Fruit fly (Drosophila melanogaster) whole organism, embryonic: ENCODE results near the gene Gprk2.
A peak's percentile ranks its signal among the peaks of the same experiment; 100 is the strongest.

Experiments used
- Bdp1 ChIP-seq: fragments of 200-800 bp; sonication (Bioruptor generic); optimal IDR thresholded peaks from 3 replicates; lab custom pipeline; 2016; ENCODE audit warnings: missing biosample characterization, missing genetic modification characterization
- CG10267 ChIP-seq: fragments of 200-800 bp; sonication (Bioruptor generic); optimal IDR thresholded peaks from 2 replicates; lab custom pipeline; 2018; ENCODE audit warnings: missing biosample characterization, mild to moderate bottlenecking, missing genetic modification characterization, moderate library complexity
- CG10321 ChIP-seq: fragments of 200-800 bp; sonication (Bioruptor generic); IDR thresholded peaks from 2 replicates; pipeline ENCODE4 v1.3.6; 2022; ENCODE audit warnings: missing biosample characterization, missing genetic modification characterization
- CG12299 ChIP-seq: fragments of 200-800 bp; sonication (Bioruptor generic); optimal IDR thresholded peaks from 2 replicates; lab custom pipeline; 2018; ENCODE audit warnings: missing biosample characterization, mild to moderate bottlenecking, missing genetic modification characterization
- CG14050 ChIP-seq: fragments of 200-800 bp; sonication (Bioruptor generic); IDR thresholded peaks from 3 replicates; pipeline ENCODE4 v1.3.6; 2022; ENCODE audit warnings: missing biosample characterization, missing genetic modification characterization
- CG16863 ChIP-seq: fragments of 200-800 bp; sonication (Bioruptor generic); optimal IDR thresholded peaks from 3 replicates; lab custom pipeline; 2016; ENCODE audit warnings: missing biosample characterization, missing genetic modification characterization
- CG17361 ChIP-seq: fragments of 200-800 bp; sonication (Bioruptor generic); IDR thresholded peaks from 3 replicates; pipeline ENCODE4 v1.3.6; 2022; ENCODE audit warnings: missing biosample characterization, missing genetic modification characterization
- CG2875 ChIP-seq: fragments of 200-800 bp; sonication (Bioruptor generic); optimal IDR thresholded peaks from 2 replicates; lab custom pipeline; 2017; ENCODE audit warnings: missing biosample characterization, mild to moderate bottlenecking, missing genetic modification characterization, missing genetic modification reagents
- CG32532 ChIP-seq: fragments of 200-800 bp; sonication (Bioruptor generic); IDR thresholded peaks from 2 replicates; pipeline ENCODE4 v1.3.6; 2022; ENCODE audit warnings: missing biosample characterization, missing genetic modification characterization
- CG3281 ChIP-seq: fragments of 200-800 bp; sonication (Bioruptor generic); optimal IDR thresholded peaks from 3 replicates; lab custom pipeline; 2017; ENCODE audit warnings: missing biosample characterization, mild to moderate bottlenecking, missing genetic modification characterization
- CG34224 ChIP-seq: fragments of 200-800 bp; sonication (Bioruptor generic); IDR thresholded peaks from 3 replicates; pipeline ENCODE4 v1.3.6; 2022; ENCODE audit warnings: missing biosample characterization, missing genetic modification characterization; ENCODE audit not compliant: partially characterized antibody
- CG34376 ChIP-seq: fragments of 200-800 bp; sonication (Bioruptor generic); optimal IDR thresholded peaks from 2 replicates; lab custom pipeline; 2018; ENCODE audit warnings: missing biosample characterization, mild to moderate bottlenecking, missing genetic modification characterization
- CG3847 ChIP-seq: fragments of 200-800 bp; sonication (Bioruptor generic); IDR thresholded peaks from 2 replicates; pipeline ENCODE4 v1.3.6; 2022; ENCODE audit warnings: missing biosample characterization, missing genetic modification characterization
- CG3995 ChIP-seq: fragments of 200-800 bp; sonication (Bioruptor generic); optimal IDR thresholded peaks from 3 replicates; lab custom pipeline; 2016; ENCODE audit warnings: missing biosample characterization, missing genetic modification characterization
- CG43689 ChIP-seq: fragments of 200-800 bp; sonication (Bioruptor generic); IDR thresholded peaks from 2 replicates; pipeline ENCODE4 v1.3.6; 2022; ENCODE audit warnings: missing biosample characterization, missing genetic modification characterization
- CG5245 ChIP-seq: fragments of 200-800 bp; sonication (Bioruptor generic); optimal IDR thresholded peaks from 3 replicates; lab custom pipeline; 2016; ENCODE audit warnings: missing biosample characterization, missing genetic modification characterization
- CG6175 ChIP-seq: fragments of 200-800 bp; sonication (Bioruptor generic); IDR thresholded peaks from 3 replicates; pipeline ENCODE4 v1.3.6; 2022; ENCODE audit warnings: missing biosample characterization, missing genetic modification characterization
- CG6854 ChIP-seq: fragments of 200-800 bp; sonication (Bioruptor generic); optimal IDR thresholded peaks from 3 replicates; lab custom pipeline; 2017; ENCODE audit warnings: missing biosample characterization, mild to moderate bottlenecking, missing genetic modification characterization
- CG7357 ChIP-seq: fragments of 200-800 bp; sonication (Bioruptor generic); IDR thresholded peaks from 3 replicates; pipeline ENCODE4 v1.3.6; 2022; ENCODE audit warnings: missing biosample characterization, missing genetic modification characterization
- CG7745 ChIP-seq: fragments of 200-800 bp; sonication (Bioruptor generic); optimal IDR thresholded peaks from 2 replicates; lab custom pipeline; 2018; ENCODE audit warnings: missing biosample characterization, mild to moderate bottlenecking, missing genetic modification characterization, moderate library complexity
- CG7786 ChIP-seq: fragments of 200-800 bp; sonication (Bioruptor generic); optimal IDR thresholded peaks from 2 replicates; lab custom pipeline; 2016; ENCODE audit warnings: missing biosample characterization, missing genetic modification characterization
- CG8924 ChIP-seq: fragments of 200-800 bp; optimal IDR thresholded peaks from 3 replicates; lab custom pipeline; 2019; ENCODE audit warnings: missing biosample characterization, mild to moderate bottlenecking, missing genetic modification characterization, moderate library complexity
- CG9215 ChIP-seq: fragments of 200-800 bp; sonication (Bioruptor generic); IDR thresholded peaks from 2 replicates; pipeline ENCODE4 v1.3.6; 2022; ENCODE audit warnings: missing biosample characterization, missing genetic modification characterization
- Dll ChIP-seq: fragments of 200-800 bp; sonication (Bioruptor generic); IDR thresholded peaks from 4 replicates; pipeline ENCODE4 v1.3.6; 2022; ENCODE audit warnings: missing biosample characterization, missing genetic modification characterization; ENCODE audit not compliant: partially characterized antibody
- Eip74EF ChIP-seq, 2 experiments: fragments of 200-800 bp in 1 of 2; fragments of >200 bp in 1 of 2; sonication (Bioruptor generic) in 1 of 2; optimal IDR thresholded peaks; 2 replicates each; lab custom pipeline; 2017 to 2019; ENCODE audit warnings: missing biosample characterization in 2 of 2, missing genetic modification characterization in 2 of 2, mild to moderate bottlenecking in 1 of 2, moderate library complexity in 1 of 2
- Fer3 ChIP-seq: fragments of 200-800 bp; sonication (Bioruptor generic); optimal IDR thresholded peaks from 2 replicates; lab custom pipeline; 2018; ENCODE audit warnings: missing biosample characterization, mild to moderate bottlenecking, missing genetic modification characterization, moderate library complexity
- Gsc ChIP-seq: fragments of 200-800 bp; sonication (Bioruptor generic); IDR thresholded peaks from 2 replicates; pipeline ENCODE4 v1.3.6; 2022; ENCODE audit warnings: missing biosample characterization, missing genetic modification characterization
- Lhr ChIP-seq: fragments of 200-800 bp; sonication (Bioruptor generic); optimal IDR thresholded peaks from 3 replicates; lab custom pipeline; 2017; ENCODE audit warnings: mild to moderate bottlenecking, missing biosample characterization, missing genetic modification reagents, missing genetic modification characterization
- Max ChIP-seq: fragments of 200-800 bp; sonication (Bioruptor generic); optimal IDR thresholded peaks from 2 replicates; lab custom pipeline; 2016; ENCODE audit warnings: missing biosample characterization, mild to moderate bottlenecking, missing genetic modification characterization
- Oli ChIP-seq: fragments of 200-800 bp; sonication (Bioruptor generic); optimal IDR thresholded peaks from 2 replicates; lab custom pipeline; 2018; ENCODE audit warnings: missing biosample characterization, mild to moderate bottlenecking, missing genetic modification characterization, moderate library complexity
- Ptx1 ChIP-seq: fragments of 200-800 bp; sonication (Bioruptor generic); IDR thresholded peaks from 2 replicates; pipeline ENCODE4 v1.3.6; 2022; ENCODE audit warnings: missing biosample characterization, missing genetic modification characterization
- amos ChIP-seq: fragments of 200-800 bp; sonication (Bioruptor generic); IDR thresholded peaks from 2 replicates; pipeline ENCODE4 v1.3.6; 2022; ENCODE audit warnings: missing biosample characterization, missing genetic modification characterization; ENCODE audit not compliant: partially characterized antibody
- aop ChIP-seq: fragments of 200-800 bp; sonication (Bioruptor generic); IDR thresholded peaks from 2 replicates; pipeline ENCODE4 v1.3.6; 2022; ENCODE audit warnings: missing biosample characterization, missing genetic modification characterization
- az2 ChIP-seq: fragments of 200-800 bp; sonication (Bioruptor generic); optimal IDR thresholded peaks from 3 replicates; lab custom pipeline; 2016; ENCODE audit warnings: missing biosample characterization, missing genetic modification characterization
- fd3F ChIP-seq: fragments of 200-800 bp; sonication (Bioruptor generic); optimal IDR thresholded peaks from 2 replicates; lab custom pipeline; 2018; ENCODE audit warnings: missing biosample characterization, mild to moderate bottlenecking, missing genetic modification characterization, moderate library complexity
- lbe ChIP-seq: fragments of 200-800 bp; sonication (Bioruptor generic); optimal IDR thresholded peaks from 2 replicates; lab custom pipeline; 2016; ENCODE audit warnings: missing biosample characterization, mild to moderate bottlenecking, missing genetic modification characterization
- lola ChIP-seq, 3 experiments: fragments of >200 bp in 2 of 3; fragments of 200-800 bp in 1 of 3; sonication (Bioruptor generic) in 1 of 3; optimal IDR thresholded peaks; 2 replicates each; lab custom pipeline; 2017 to 2019; ENCODE audit warnings: missing biosample characterization in 3 of 3, missing genetic modification characterization in 3 of 3, mild to moderate bottlenecking in 1 of 3, moderate library complexity in 1 of 3
- lov ChIP-seq, 2 experiments: fragments of 200-800 bp in 1 of 2; fragments of >200 bp in 1 of 2; sonication (Bioruptor generic) in 1 of 2; IDR thresholded peaks in 1 of 2; optimal IDR thresholded peaks in 1 of 2; 2 replicates in 1 of 2; 3 replicates in 1 of 2; pipeline versions ENCODE4 v1.3.6 to Lab custom; 2017 to 2022; ENCODE audit warnings: missing biosample characterization in 1 of 2, missing genetic modification characterization in 1 of 2
- mirr ChIP-seq: fragments of 200-800 bp; sonication (Bioruptor generic); optimal IDR thresholded peaks from 3 replicates; lab custom pipeline; 2018; ENCODE audit warnings: missing biosample characterization, mild to moderate bottlenecking, missing genetic modification characterization
- odd ChIP-seq: fragments of 200-800 bp; sonication (Bioruptor generic); optimal IDR thresholded peaks from 2 replicates; lab custom pipeline; 2017; ENCODE audit warnings: missing biosample characterization, mild to moderate bottlenecking, missing genetic modification characterization
- prd ChIP-seq, 3 experiments: fragments of >200 bp in 2 of 3; fragments of 200-800 bp in 1 of 3; sonication (Bioruptor generic) in 1 of 3; optimal IDR thresholded peaks in 2 of 3; IDR thresholded peaks in 1 of 3; 2 replicates in 2 of 3; 3 replicates in 1 of 3; pipeline versions ENCODE4 v1.3.6 to Lab custom; 2017 to 2022; ENCODE audit warnings: missing biosample characterization in 1 of 3, missing genetic modification characterization in 1 of 3
- ranshi ChIP-seq: fragments of 200-800 bp; sonication (Bioruptor generic); IDR thresholded peaks from 2 replicates; pipeline ENCODE4 v1.3.6; 2022; ENCODE audit warnings: missing biosample characterization, missing genetic modification characterization
- ro ChIP-seq: fragments of 200-800 bp; sonication (Bioruptor generic); IDR thresholded peaks from 2 replicates; pipeline ENCODE4 v1.3.6; 2022; ENCODE audit warnings: missing biosample characterization, missing genetic modification characterization
- sens-2 ChIP-seq: fragments of 200-800 bp; sonication (Bioruptor generic); IDR thresholded peaks from 2 replicates; pipeline ENCODE4 v1.3.6; 2022; ENCODE audit warnings: missing biosample characterization, missing genetic modification characterization
- sisA ChIP-seq: fragments of 200-800 bp; sonication (Bioruptor generic); IDR thresholded peaks from 2 replicates; pipeline ENCODE4 v1.3.6; 2022; ENCODE audit warnings: missing biosample characterization, missing genetic modification characterization
- so ChIP-seq: fragments of 200-800 bp; sonication (Bioruptor generic); IDR thresholded peaks from 3 replicates; pipeline ENCODE4 v1.3.6; 2022; ENCODE audit warnings: missing biosample characterization, missing genetic modification characterization
- sob ChIP-seq: fragments of 200-800 bp; sonication (Bioruptor generic); IDR thresholded peaks from 2 replicates; pipeline ENCODE4 v1.3.6; 2022; ENCODE audit warnings: missing biosample characterization, missing genetic modification characterization
- sug ChIP-seq: fragments of 200-800 bp; optimal IDR thresholded peaks from 2 replicates; lab custom pipeline; 2019; ENCODE audit warnings: missing biosample characterization, mild to moderate bottlenecking, missing genetic modification characterization, moderate library complexity
- twi ChIP-seq: fragments of 200-800 bp; optimal IDR thresholded peaks from 2 replicates; lab custom pipeline; 2019; ENCODE audit warnings: missing biosample characterization, mild to moderate bottlenecking, missing genetic modification characterization, moderate library complexity
- tx ChIP-seq: fragments of 200-800 bp; sonication (Bioruptor generic); optimal IDR thresholded peaks from 2 replicates; lab custom pipeline; 2016; ENCODE audit warnings: missing biosample characterization, missing genetic modification characterization

Gene Gprk2

dm6 chr3R:31384108-31384507, 20.9 kb upstream of the Gprk2 start (continued):
- TF ChIP-seq sug (tag; lab: Kevin White, UChicago) (peak; percentile 88), az2 (GFP tag; lab: Kevin White, UChicago) (peak; percentile 97), CG6854 (GFP tag; lab: Kevin White, UChicago) (peak; percentile 92), Oli (peak; percentile 98), tx (GFP tag; lab: Kevin White, UChicago) (peak; percentile 97), fd3F (GFP tag; lab: Kevin White, UChicago) (peak; percentile 96), Fer3 (tag; lab: Kevin White, UChicago) (peak; percentile 95), CG43689 (GFP tag; lab: Robert Waterston, UW) (peak; percentile 92), prd (optimal IDR thresholded peaks at IDR 0.05; lab: Kevin White, UChicago) (no peak), prd (GFP tag; IDR thresholded peaks at IDR 0.05; lab: Robert Waterston, UW) (peak; percentile 99), CG14050 (GFP tag; lab: Robert Waterston, UW) (peak; percentile 95), CG10267 (tag; lab: Kevin White, UChicago) (peak; percentile 90), ro (GFP tag; lab: Robert Waterston, UW) (peak; percentile 84), so (peak; percentile 97), Eip74EF (GFP tag; optimal IDR thresholded peaks at IDR 0.05; lab: Kevin White, UChicago) (peak in 1 of 2 experiments; percentile 92), aop (GFP tag; lab: Robert Waterston, UW) (peak; percentile 81), twi (tag; lab: Kevin White, UChicago) (peak; percentile 86), Dll (GFP tag; lab: Robert Waterston, UW) (no peak), lov (optimal IDR thresholded peaks at IDR 0.05; lab: Kevin White, UChicago) (no peak), lov (GFP tag; IDR thresholded peaks at IDR 0.05; lab: Robert Waterston, UW) (peak; percentile 95), ranshi (peak; percentile 97), CG3847 (GFP tag; lab: Robert Waterston, UW) (peak; percentile 98), mirr (peak; percentile 75), Bdp1 (GFP tag; lab: Kevin White, UChicago) (peak; percentile 91), CG9215 (peak; percentile 96), CG10321 (GFP tag; lab: Robert Waterston, UW) (peak; percentile 74), sisA (GFP tag; lab: Robert Waterston, UW) (peak; percentile 97), CG3281 (GFP tag; lab: Kevin White, UChicago) (peak; percentile 96), CG8924 (tag; lab: Kevin White, UChicago) (peak; percentile 96), CG7357 (GFP tag; lab: Robert Waterston, UW) (peak; percentile 95), amos (GFP tag; lab: Robert Waterston, UW) (no peak), CG34376 (GFP tag; lab: Kevin White, UChicago) (peak; percentile 90), sens-2 (GFP tag; lab: Robert Waterston, UW) (peak; percentile 89), lbe (GFP tag; lab: Kevin White, UChicago) (peak; percentile 98), sob (peak; percentile 98), odd (peak; percentile 91), Lhr (GFP tag; lab: Kevin White, UChicago) (peak; percentile 81), CG2875 (GFP tag; lab: Kevin White, UChicago) (peak; percentile 95), Max (peak; percentile 92), Gsc (peak; percentile 96), lola (GFP tag; optimal IDR thresholded peaks at IDR 0.05; lab: Kevin White, UChicago) (peak in 1 of 3 experiments; percentile 91), CG7786 (GFP tag; lab: Kevin White, UChicago) (peak; percentile 98), CG6175 (GFP tag; lab: Robert Waterston, UW) (peak; percentile 97), CG7745 (no peak), CG3995 (GFP tag; lab: Kevin White, UChicago) (peak; percentile 73), CG12299 (tag; lab: Kevin White, UChicago) (peak; percentile 93), CG16863 (GFP tag; lab: Kevin White, UChicago) (peak; percentile 97), CG5245 (peak; percentile 92), CG32532 (peak; percentile 99), CG17361 (GFP tag; lab: Robert Waterston, UW) (peak; percentile 98), Ptx1 (peak; percentile 99), CG34224 (GFP tag; lab: Robert Waterston, UW) (no peak)
